Fruit fly (Drosophila melanogaster): ENCODE results near the gene CG6154.

The CG6154 gene

dm6 chr3R:26318116-26318515 is 55.7 kb downstream of the CG6154 start, which contains the start of gene osy (continued):
- peak; percentile 68 for TF ChIP-seq Med (GFP tag)
- TF ChIP-seq Sry-β (GFP tag; optimal IDR thresholded peaks at IDR 0.05): no peak
- TF ChIP-seq chinmo (GFP tag; IDR thresholded peaks at IDR 0.05; ENCODE audit: partially characterized antibody): peak; percentile 74; the same call in 2 of the 4 replicates
- TF ChIP-seq CG8089 (GFP tag; optimal IDR thresholded peaks at IDR 0.05): no peak
- TF ChIP-seq CG15269 (tag; optimal IDR thresholded peaks at IDR 0.05): no peak
- no peak for TF ChIP-seq hbn (GFP tag; IDR thresholded peaks at IDR 0.05; ENCODE audit: partially characterized antibody)
- TF ChIP-seq CG11456 (GFP tag; IDR thresholded peaks at IDR 0.05): 0 out of 3 replicates have a peak, but pooled peaks have one; percentile 29
- peak; percentile 73 for TF ChIP-seq CG13894 (tag; optimal IDR thresholded peaks at IDR 0.05)
- TF ChIP-seq Adf1 (GFP tag; IDR thresholded peaks at IDR 0.05): peak; percentile 82

- TF ChIP-seq CG1602 (GFP tag; optimal IDR thresholded peaks at IDR 0.05) (no peak), chinmo (GFP tag; IDR thresholded peaks at IDR 0.05; ENCODE audit: partially characterized antibody) (0 out of 4 replicates have a peak, but pooled peaks have one; percentile 40)
These were observed 56.4 kb downstream of the CG6154 start for dm6 chr3R:26318857-26319256.

Measured in whole organism, embryonic.